Worm (Caenorhabditis elegans) whole organism, midembryonic: Measurements from ENCODE around the gene lin-29.

Experiments
- T22C8.4 ChIP-seq: fragments of 200-800 bp; sonication (Bioruptor generic); IDR thresholded peaks from 2 replicates; pipeline ENCODE4 v1.3.6; 2022; ENCODE audit warnings: missing genetic modification characterization, missing compliant biosample characterization
- cog-1 ChIP-seq: sonication (generic microtip); optimal IDR thresholded peaks from 2 replicates; lab custom pipeline; 2016; ENCODE audit warnings: missing genetic modification characterization, missing compliant biosample characterization
- flt-1 ChIP-seq: fragments of 200-800 bp; sonication (Bioruptor generic); IDR thresholded peaks from 2 replicates; pipeline ENCODE4 v1.3.6; 2022; ENCODE audit warnings: missing genetic modification characterization, missing compliant biosample characterization
- klf-2 ChIP-seq: fragments of 200-800 bp; sonication (Bioruptor generic); conservative IDR thresholded peaks from 2 replicates; pipeline ENCODE4 v1.3.6; 2022; ENCODE audit warnings: missing genetic modification reagents, missing genetic modification characterization, missing compliant biosample characterization
- med-1 ChIP-seq: sonication (generic microtip); optimal IDR thresholded peaks from 2 replicates; lab custom pipeline; 2017; ENCODE audit warnings: missing genetic modification characterization, mild to moderate bottlenecking, missing compliant biosample characterization, antibody characterized with exemption, missing genetic modification reagents; ENCODE audit not compliant: insufficient read depth
- ref-1 ChIP-seq: fragments of 200-800 bp; sonication (Bioruptor generic); conservative IDR thresholded peaks from 2 replicates; pipeline ENCODE4 v1.3.6; 2022; ENCODE audit warnings: missing genetic modification reagents, missing genetic modification characterization, missing compliant biosample characterization
- tab-1 ChIP-seq: fragments of 200-800 bp; sonication (Bioruptor generic); IDR thresholded peaks from 2 replicates; pipeline ENCODE4 v1.3.6; 2022; ENCODE audit warnings: missing genetic modification characterization, missing compliant biosample characterization
- ztf-23 ChIP-seq: fragments of 200-800 bp; sonication (Bioruptor generic); IDR thresholded peaks from 2 replicates; pipeline ENCODE4 v1.3.6; 2022; ENCODE audit warnings: missing genetic modification reagents, missing genetic modification characterization, missing compliant biosample characterization
- ztf-29 ChIP-seq: fragments of 200-800 bp; sonication (Bioruptor generic); IDR thresholded peaks from 2 replicates; pipeline ENCODE4 v1.3.6; 2022; ENCODE audit warnings: missing genetic modification reagents, missing genetic modification characterization, missing compliant biosample characterization

The lin-29 gene

ce11 chrII:11888150-11888549 is 47.0 kb downstream of the lin-29 start:
- no peak for TF ChIP-seq ref-1 (GFP tag; lab: Robert Waterston, UW)
- no peak for TF ChIP-seq T22C8.4 (GFP tag; lab: Robert Waterston, UW)
- TF ChIP-seq med-1 (GFP tag; lab: Kevin White, UChicago) = no peak
- no peak for TF ChIP-seq klf-2
- TF ChIP-seq flt-1 (GFP tag; lab: Robert Waterston, UW) = no peak
- TF ChIP-seq cog-1 (tag; lab: Kevin White, UChicago) = no peak
- TF ChIP-seq ztf-29 (GFP tag; lab: Robert Waterston, UW) = no peak
- no peak for TF ChIP-seq tab-1 (GFP tag; lab: Robert Waterston, UW)
- TF ChIP-seq ztf-23 (GFP tag; lab: Robert Waterston, UW) = no peak

ce11 chrII:11887724-11888123 is 47.4 kb downstream of the lin-29 start:
- TF ChIP-seq ztf-29 (GFP tag; lab: Robert Waterston, UW) (no peak), T22C8.4 (GFP tag; lab: Robert Waterston, UW) (no peak), tab-1 (GFP tag; lab: Robert Waterston, UW) (no peak), klf-2 (no peak), ztf-23 (GFP tag; lab: Robert Waterston, UW) (no peak)

ce11 chrII:11883648-11884047 is 51.5 kb downstream of the lin-29 start, which contains the start of gene ZK930.6:
ZK930.6 (plus strand) TSS chrII:11883948.
- TF ChIP-seq ztf-23 (GFP tag; lab: Robert Waterston, UW) (no peak), T22C8.4 (GFP tag; lab: Robert Waterston, UW) (no peak), klf-2 (no peak)

ce11 chrII:11880456-11881353 is 54.4 kb downstream of the lin-29 start:
- TF ChIP-seq ztf-23 (GFP tag; lab: Robert Waterston, UW) (no peak), cog-1 (tag; lab: Kevin White, UChicago) (no peak), ref-1 (GFP tag; lab: Robert Waterston, UW) (no peak), klf-2 (no peak), tab-1 (GFP tag; lab: Robert Waterston, UW) (no peak), flt-1 (GFP tag; lab: Robert Waterston, UW) (no peak), ztf-29 (GFP tag; lab: Robert Waterston, UW) (no peak), T22C8.4 (GFP tag; lab: Robert Waterston, UW) (no peak), med-1 (GFP tag; lab: Kevin White, UChicago) (no peak)

- no peak for TF ChIP-seq tab-1 (GFP tag; lab: Robert Waterston, UW)
- no peak for TF ChIP-seq ztf-29 (GFP tag; lab: Robert Waterston, UW)
- no peak for TF ChIP-seq T22C8.4 (GFP tag; lab: Robert Waterston, UW)
- TF ChIP-seq med-1 (GFP tag; lab: Kevin White, UChicago) = no peak
- TF ChIP-seq ref-1 (GFP tag; lab: Robert Waterston, UW) = no peak
- TF ChIP-seq flt-1 (GFP tag; lab: Robert Waterston, UW) = no peak
- TF ChIP-seq klf-2 = no peak
- no peak for TF ChIP-seq ztf-23 (GFP tag; lab: Robert Waterston, UW)
- no peak for TF ChIP-seq cog-1 (tag; lab: Kevin White, UChicago)
Measured at ce11 chrII:11879784-11880183, 55.4 kb downstream of the lin-29 start.

- TF ChIP-seq ztf-29 (GFP tag; lab: Robert Waterston, UW) = peak; percentile 40; the same call in 1 of the 2 replicates
- no peak for TF ChIP-seq ztf-23 (GFP tag; lab: Robert Waterston, UW)
Measured at ce11 chrII:11874674-11875198, 60.4 kb downstream of the lin-29 start, which contains the start of the genes npp-3 and top-2. npp-3 (minus strand) TSS chrII:11874788. top-2 (plus strand) TSS chrII:11875148.

ce11 chrII:11868893-11869292 is 66.2 kb downstream of the lin-29 start:
- no peak for TF ChIP-seq T22C8.4 (GFP tag; lab: Robert Waterston, UW)
- TF ChIP-seq klf-2 = no peak
- no peak for TF ChIP-seq med-1 (GFP tag; lab: Kevin White, UChicago)
- no peak for TF ChIP-seq flt-1 (GFP tag; lab: Robert Waterston, UW)
- no peak for TF ChIP-seq tab-1 (GFP tag; lab: Robert Waterston, UW)

ce11 chrII:11868234-11868633 is 66.9 kb downstream of the lin-29 start, which contains the start of gene col-84:
col-84 (plus strand) TSS chrII:11868534.
- TF ChIP-seq flt-1 (GFP tag; lab: Robert Waterston, UW) = no peak
- TF ChIP-seq klf-2 = no peak
- no peak for TF ChIP-seq T22C8.4 (GFP tag; lab: Robert Waterston, UW)
- no peak for TF ChIP-seq ztf-23 (GFP tag; lab: Robert Waterston, UW)
- TF ChIP-seq ref-1 (GFP tag; lab: Robert Waterston, UW) = no peak
- no peak for TF ChIP-seq tab-1 (GFP tag; lab: Robert Waterston, UW)
- TF ChIP-seq med-1 (GFP tag; lab: Kevin White, UChicago) = no peak
- no peak for TF ChIP-seq cog-1 (tag; lab: Kevin White, UChicago)
